Fruit fly (Drosophila melanogaster) whole organism, embryonic: ENCODE results near the gene CG5909.

Source experiments
- Ada2b ChIP-seq: fragments of 200-800 bp; sonication (Bioruptor generic); IDR thresholded peaks from 2 replicates; pipeline ENCODE4 v1.3.6; 2022; ENCODE audit warnings: missing biosample characterization, missing genetic modification characterization
- Awh ChIP-seq: fragments of 200-800 bp; sonication (Bioruptor generic); IDR thresholded peaks from 2 replicates; pipeline ENCODE4, ENCODE4 v1.3.6; 2022; ENCODE audit warnings: missing biosample characterization, missing genetic modification characterization
- CG10209 ChIP-seq: fragments of 200-800 bp; sonication (Bioruptor generic); optimal IDR thresholded peaks from 3 replicates; lab custom pipeline; 2017; ENCODE audit warnings: missing biosample characterization, mild to moderate bottlenecking, missing genetic modification characterization, missing genetic modification reagents
- CG10431 ChIP-seq: fragments of 200-800 bp; sonication (Bioruptor generic); optimal IDR thresholded peaks from 3 replicates; lab custom pipeline; 2018; ENCODE audit warnings: missing biosample characterization, mild to moderate bottlenecking, missing genetic modification characterization
- CG11085 ChIP-seq: fragments of 200-800 bp; sonication (Bioruptor generic); IDR thresholded peaks from 2 replicates; pipeline ENCODE4 v1.3.6; 2022; ENCODE audit warnings: missing biosample characterization, missing genetic modification characterization
- CG12391 ChIP-seq: fragments of 200-800 bp; sonication (Bioruptor generic); optimal IDR thresholded peaks from 3 replicates; lab custom pipeline; 2018; ENCODE audit warnings: missing biosample characterization, mild to moderate bottlenecking, missing genetic modification characterization, moderate library complexity
- CG12769 ChIP-seq: fragments of 200-800 bp; sonication (Bioruptor generic); optimal IDR thresholded peaks from 2 replicates; lab custom pipeline; 2019; ENCODE audit warnings: missing biosample characterization, mild to moderate bottlenecking, missing genetic modification characterization, moderate library complexity
- CG13287 ChIP-seq: fragments of 200-800 bp; sonication (Bioruptor generic); IDR thresholded peaks from 2 replicates; pipeline ENCODE4 v1.3.6; 2022; ENCODE audit warnings: missing biosample characterization, missing genetic modification characterization; ENCODE audit not compliant: partially characterized antibody
- CG13424 ChIP-seq: fragments of 200-800 bp; sonication (Bioruptor generic); optimal IDR thresholded peaks from 2 replicates; lab custom pipeline; 2019; ENCODE audit warnings: missing biosample characterization, mild to moderate bottlenecking, missing genetic modification characterization, moderate library complexity
- CG13624 ChIP-seq: fragments of 200-800 bp; sonication (Bioruptor generic); optimal IDR thresholded peaks from 2 replicates; lab custom pipeline; 2016; ENCODE audit warnings: missing biosample characterization, missing genetic modification characterization
- CG18476 ChIP-seq: fragments of 200-800 bp; sonication (Bioruptor generic); optimal IDR thresholded peaks from 2 replicates; lab custom pipeline; 2016; ENCODE audit warnings: missing biosample characterization, mild to moderate bottlenecking, missing genetic modification characterization
- CG18599 ChIP-seq: fragments of 200-800 bp; sonication (Bioruptor generic); optimal IDR thresholded peaks from 3 replicates; lab custom pipeline; 2017; ENCODE audit warnings: missing biosample characterization, missing genetic modification characterization, mild to moderate bottlenecking, moderate library complexity, missing genetic modification reagents
- CG2120 ChIP-seq: fragments of 200-800 bp; sonication (Bioruptor generic); optimal IDR thresholded peaks from 3 replicates; lab custom pipeline; 2016; ENCODE audit warnings: missing biosample characterization, missing genetic modification characterization
- CG2712 ChIP-seq: fragments of 200-800 bp; optimal IDR thresholded peaks from 3 replicates; lab custom pipeline; 2019; ENCODE audit warnings: missing biosample characterization, mild to moderate bottlenecking, missing genetic modification characterization, moderate library complexity
- CG3065 ChIP-seq: fragments of 200-800 bp; sonication (Bioruptor generic); optimal IDR thresholded peaks from 2 replicates; lab custom pipeline; 2016; ENCODE audit warnings: missing biosample characterization, missing genetic modification characterization
- CG3995 ChIP-seq: fragments of 200-800 bp; sonication (Bioruptor generic); optimal IDR thresholded peaks from 3 replicates; lab custom pipeline; 2016; ENCODE audit warnings: missing biosample characterization, missing genetic modification characterization
- CG4404 ChIP-seq: fragments of 200-800 bp; sonication (Bioruptor generic); IDR thresholded peaks from 2 replicates; pipeline ENCODE4 v1.3.6; 2022; ENCODE audit warnings: missing biosample characterization, missing genetic modification characterization
- CG6272 ChIP-seq: fragments of 200-800 bp; sonication (Bioruptor generic); IDR thresholded peaks from 2 replicates; pipeline ENCODE4 v1.3.6; 2022; ENCODE audit warnings: missing biosample characterization, missing genetic modification characterization
- CG9215 ChIP-seq: fragments of 200-800 bp; sonication (Bioruptor generic); IDR thresholded peaks from 2 replicates; pipeline ENCODE4 v1.3.6; 2022; ENCODE audit warnings: missing biosample characterization, missing genetic modification characterization
- CG9797 ChIP-seq: fragments of 200-800 bp; sonication (Bioruptor generic); optimal IDR thresholded peaks from 3 replicates; lab custom pipeline; 2018; ENCODE audit warnings: missing biosample characterization, mild to moderate bottlenecking, missing genetic modification characterization
- CG9876 ChIP-seq: fragments of 200-800 bp; sonication (Bioruptor generic); optimal IDR thresholded peaks from 2 replicates; lab custom pipeline; 2016; ENCODE audit warnings: missing biosample characterization, missing genetic modification characterization
- CG9932 ChIP-seq: fragments of 200-800 bp; sonication (Bioruptor generic); IDR thresholded peaks from 2 replicates; pipeline ENCODE4 v1.3.6; 2022; ENCODE audit warnings: missing biosample characterization, missing genetic modification characterization
- Camta ChIP-seq: fragments of 200-800 bp; sonication (Bioruptor generic); optimal IDR thresholded peaks from 2 replicates; lab custom pipeline; 2016; ENCODE audit warnings: missing biosample characterization, missing genetic modification characterization
- Chrac-16 ChIP-seq: fragments of 200-800 bp; sonication (Bioruptor generic); optimal IDR thresholded peaks from 3 replicates; lab custom pipeline; 2016; ENCODE audit warnings: missing biosample characterization, missing genetic modification characterization
- CoRest ChIP-seq: fragments of 200-800 bp; sonication (Bioruptor generic); optimal IDR thresholded peaks from 3 replicates; lab custom pipeline; 2018; ENCODE audit warnings: missing biosample characterization, mild to moderate bottlenecking, missing genetic modification characterization, moderate library complexity
- Dbx ChIP-seq: fragments of 200-800 bp; sonication (Bioruptor generic); IDR thresholded peaks from 3 replicates; pipeline ENCODE4 v1.3.6; 2022; ENCODE audit warnings: missing biosample characterization, missing genetic modification characterization
- Dip2 ChIP-seq: fragments of 200-800 bp; sonication (Bioruptor generic); IDR thresholded peaks from 2 replicates; pipeline ENCODE4 v1.3.6; 2022; ENCODE audit warnings: missing biosample characterization, missing genetic modification characterization
- H2.0 ChIP-seq: fragments of 200-800 bp; sonication (Bioruptor generic); IDR thresholded peaks from 2 replicates; pipeline ENCODE4 v1.3.6; 2022; ENCODE audit warnings: missing biosample characterization, missing genetic modification characterization
- Neu2 ChIP-seq: fragments of 200-800 bp; sonication (Bioruptor generic); optimal IDR thresholded peaks from 3 replicates; lab custom pipeline; 2016; ENCODE audit warnings: missing biosample characterization, missing genetic modification characterization, borderline replicate concordance
- Poxn ChIP-seq: fragments of 200-800 bp; sonication (Bioruptor generic); IDR thresholded peaks from 2 replicates; pipeline ENCODE4 v1.3.6; 2022; ENCODE audit warnings: missing biosample characterization, missing genetic modification characterization
- Ravus ChIP-seq: fragments of 200-800 bp; sonication (Bioruptor generic); IDR thresholded peaks from 2 replicates; pipeline ENCODE4 v1.3.6; 2022; ENCODE audit warnings: missing biosample characterization, missing genetic modification characterization
- Sry-β ChIP-seq: fragments of 200-800 bp; sonication (Bioruptor generic); optimal IDR thresholded peaks from 2 replicates; lab custom pipeline; 2018; ENCODE audit warnings: missing biosample characterization, mild to moderate bottlenecking, missing genetic modification characterization, moderate library complexity
- al ChIP-seq: fragments of 200-800 bp; sonication (Bioruptor generic); IDR thresholded peaks from 2 replicates; pipeline ENCODE4 v1.3.6; 2022; ENCODE audit warnings: missing biosample characterization, missing genetic modification characterization
- bcd ChIP-seq: fragments of 200-800 bp; sonication (Bioruptor generic); optimal IDR thresholded peaks from 2 replicates; lab custom pipeline; 2017; ENCODE audit warnings: missing biosample characterization, mild to moderate bottlenecking, missing genetic modification characterization
- bigmax ChIP-seq: fragments of 200-800 bp; sonication (Bioruptor generic); optimal IDR thresholded peaks from 2 replicates; lab custom pipeline; 2018; ENCODE audit warnings: missing biosample characterization, mild to moderate bottlenecking, missing genetic modification characterization
- cad ChIP-seq: fragments of >200 bp; optimal IDR thresholded peaks from 2 replicates; lab custom pipeline; 2017; ENCODE audit warnings: missing biosample characterization, missing genetic modification characterization
- cas ChIP-seq: fragments of 200-800 bp; sonication (Bioruptor generic); IDR thresholded peaks from 2 replicates; pipeline ENCODE4 v1.3.6; 2022; ENCODE audit warnings: missing biosample characterization, missing genetic modification characterization
- cato ChIP-seq: fragments of 200-800 bp; sonication (Bioruptor generic); optimal IDR thresholded peaks from 2 replicates; lab custom pipeline; 2016; ENCODE audit warnings: missing biosample characterization, missing genetic modification characterization, borderline replicate concordance
- caup ChIP-seq: fragments of 200-800 bp; sonication (Bioruptor generic); optimal IDR thresholded peaks from 3 replicates; lab custom pipeline; 2017; ENCODE audit warnings: missing biosample characterization, mild to moderate bottlenecking, missing genetic modification characterization, moderate library complexity; ENCODE audit not compliant: severe bottlenecking
- chn ChIP-seq: fragments of 200-800 bp; sonication (Bioruptor generic); optimal IDR thresholded peaks from 2 replicates; lab custom pipeline; 2016; ENCODE audit warnings: missing biosample characterization, missing genetic modification characterization
- da ChIP-seq: fragments of 200-800 bp; sonication (Bioruptor generic); optimal IDR thresholded peaks from 2 replicates; lab custom pipeline; 2016; ENCODE audit warnings: missing biosample characterization, missing genetic modification characterization
- dati ChIP-seq: fragments of 200-800 bp; sonication (Bioruptor generic); IDR thresholded peaks from 2 replicates; pipeline ENCODE4 v1.3.6; 2022; ENCODE audit warnings: missing biosample characterization, missing genetic modification characterization
- gro ChIP-seq: fragments of 200-800 bp; sonication (Bioruptor generic); optimal IDR thresholded peaks from 2 replicates; lab custom pipeline; 2016; ENCODE audit warnings: missing biosample characterization, missing genetic modification characterization
- kah ChIP-seq: fragments of 200-800 bp; sonication (Bioruptor generic); optimal IDR thresholded peaks from 2 replicates; lab custom pipeline; 2018; ENCODE audit warnings: missing biosample characterization, mild to moderate bottlenecking, missing genetic modification characterization
- pan ChIP-seq, 4 experiments: fragments of >200 bp in 3 of 4; fragments of 200-800 bp in 1 of 4; sonication (Bioruptor generic) in 1 of 4; optimal IDR thresholded peaks in 3 of 4; IDR thresholded peaks in 1 of 4; 2 replicates each; pipeline versions ENCODE4 v1.3.6 to Lab custom; 2017 to 2022; ENCODE audit warnings: missing biosample characterization in 2 of 4, missing genetic modification characterization in 2 of 4, mixed read lengths in 1 of 4
- psq ChIP-seq: fragments of 200-800 bp; sonication (Bioruptor generic); optimal IDR thresholded peaks from 2 replicates; lab custom pipeline; 2017; ENCODE audit warnings: missing biosample characterization, missing genetic modification characterization
- schlank ChIP-seq: fragments of 200-800 bp; sonication (Bioruptor generic); optimal IDR thresholded peaks from 2 replicates; lab custom pipeline; 2018; ENCODE audit warnings: missing biosample characterization, mild to moderate bottlenecking, missing genetic modification characterization
- sd ChIP-seq: fragments of 200-800 bp; sonication (Bioruptor generic); optimal IDR thresholded peaks from 3 replicates; lab custom pipeline; 2018; ENCODE audit warnings: missing biosample characterization, mild to moderate bottlenecking, missing genetic modification characterization, moderate library complexity
- sob ChIP-seq: fragments of 200-800 bp; sonication (Bioruptor generic); IDR thresholded peaks from 2 replicates; pipeline ENCODE4 v1.3.6; 2022; ENCODE audit warnings: missing biosample characterization, missing genetic modification characterization
- vfl ChIP-seq: fragments of 200-800 bp; sonication (Bioruptor generic); optimal IDR thresholded peaks from 2 replicates; lab custom pipeline; 2016; ENCODE audit warnings: missing biosample characterization, missing genetic modification characterization
- zfh2 ChIP-seq: fragments of 200-800 bp; sonication (Bioruptor generic); optimal IDR thresholded peaks from 2 replicates; lab custom pipeline; 2016; ENCODE audit warnings: missing biosample characterization, missing genetic modification characterization

Gene CG5909

dm6 chr3R:27157814-27158213, 3.1 kb upstream of the CG5909 start, which contains the start of gene grass (continued):
- TF ChIP-seq H2.0: no peak
- TF ChIP-seq CG9932 (GFP tag; lab: Robert Waterston, UW): no peak
- no peak for TF ChIP-seq psq (GFP tag; lab: Kevin White, UChicago)
- no peak for TF ChIP-seq CG6272 (GFP tag; lab: Robert Waterston, UW)
- TF ChIP-seq bcd (GFP tag; lab: Kevin White, UChicago): no peak
- no peak for TF ChIP-seq CG9797 (GFP tag; lab: Kevin White, UChicago)
- no peak for TF ChIP-seq CG13424 (tag; lab: Kevin White, UChicago)
- no peak for TF ChIP-seq Neu2 (GFP tag; lab: Kevin White, UChicago)
- TF ChIP-seq Chrac-16 (GFP tag; lab: Kevin White, UChicago): no peak
- 0 out of 2 replicates have a peak, but pooled peaks have one; percentile 34 for TF ChIP-seq CG4404 (GFP tag; lab: Robert Waterston, UW)
- no peak for TF ChIP-seq vfl (GFP tag; lab: Kevin White, UChicago)
- peak; percentile 24; the same call in 1 of the 2 replicates for TF ChIP-seq sob (GFP tag; lab: Robert Waterston, UW)
- TF ChIP-seq CG18599 (GFP tag; lab: Kevin White, UChicago): no peak
- TF ChIP-seq dati (GFP tag; lab: Robert Waterston, UW): no peak
- no peak for TF ChIP-seq pan (optimal IDR thresholded peaks at IDR 0.05; lab: Kevin White, UChicago)
- no peak for TF ChIP-seq pan (GFP tag; optimal IDR thresholded peaks at IDR 0.05 in 1 of 2, IDR thresholded peaks at IDR 0.05 in 1 of 2)
- no peak for TF ChIP-seq CG12391
- no peak for TF ChIP-seq CG13624 (GFP tag; lab: Kevin White, UChicago)
- no peak for TF ChIP-seq CG10431
- TF ChIP-seq al (GFP tag; lab: Robert Waterston, UW): no peak
- no peak for TF ChIP-seq Awh (GFP tag; lab: Robert Waterston, UW)
- TF ChIP-seq Ravus (GFP tag; lab: Robert Waterston, UW): no peak
- no peak for TF ChIP-seq cad (GFP tag; lab: Kevin White, UChicago)
- no peak for TF ChIP-seq Poxn
- no peak for TF ChIP-seq Ada2b (GFP tag; lab: Robert Waterston, UW)
- TF ChIP-seq cato (GFP tag; lab: Kevin White, UChicago): no peak
- no peak for TF ChIP-seq da (GFP tag; lab: Kevin White, UChicago)
- TF ChIP-seq Camta (GFP tag; lab: Kevin White, UChicago): no peak
- TF ChIP-seq CG9876 (GFP tag; lab: Kevin White, UChicago): no peak
- no peak for TF ChIP-seq CG2712 (tag; lab: Kevin White, UChicago)
- no peak for TF ChIP-seq CG3065 (GFP tag; lab: Kevin White, UChicago)
- TF ChIP-seq CoRest (tag; lab: Kevin White, UChicago): no peak
- no peak for TF ChIP-seq CG3995 (GFP tag; lab: Kevin White, UChicago)
- TF ChIP-seq kah (GFP tag; lab: Kevin White, UChicago): no peak
- no peak for TF ChIP-seq CG2120 (GFP tag; lab: Kevin White, UChicago)
- TF ChIP-seq zfh2 (GFP tag; lab: Kevin White, UChicago): no peak
- no peak for TF ChIP-seq gro (GFP tag; lab: Kevin White, UChicago)
- no peak for TF ChIP-seq CG10209
- no peak for TF ChIP-seq schlank
- no peak for TF ChIP-seq bigmax (GFP tag; lab: Kevin White, UChicago)
- no peak for TF ChIP-seq CG9215 (GFP tag; lab: Robert Waterston, UW)
- no peak for TF ChIP-seq cas (GFP tag; lab: Robert Waterston, UW)
- no peak for TF ChIP-seq CG11085 (GFP tag; lab: Robert Waterston, UW)
- TF ChIP-seq CG12769 (tag; lab: Kevin White, UChicago): peak; percentile 67
- no peak for TF ChIP-seq CG18476 (GFP tag; lab: Kevin White, UChicago)
- peak; percentile 36; the same call in 1 of the 2 replicates for TF ChIP-seq CG13287 (GFP tag; lab: Robert Waterston, UW)
- 0 out of 3 replicates have a peak, but pooled peaks have one; percentile 38 for TF ChIP-seq Dbx (GFP tag; lab: Robert Waterston, UW)
- no peak for TF ChIP-seq caup (GFP tag; lab: Kevin White, UChicago)
- no peak for TF ChIP-seq Sry-β (GFP tag; lab: Kevin White, UChicago)
- no peak for TF ChIP-seq chn (GFP tag; lab: Kevin White, UChicago)
- no peak for TF ChIP-seq Dip2 (GFP tag; lab: Robert Waterston, UW)
- peak; percentile 43 for TF ChIP-seq sd (tag; lab: Kevin White, UChicago)
